Fruit fly (Drosophila melanogaster) S2 (cell line): ENCODE results near the gene Qtzl.

Experiments used
- CG8478 ChIP-seq: fragments of >200 bp; optimal IDR thresholded peaks from 2 replicates; lab custom pipeline; 2018
- CTCF ChIP-seq, 2 experiments: fragments of >200 bp; optimal IDR thresholded peaks; 2 replicates each; lab custom pipeline; 2018

DNA sequence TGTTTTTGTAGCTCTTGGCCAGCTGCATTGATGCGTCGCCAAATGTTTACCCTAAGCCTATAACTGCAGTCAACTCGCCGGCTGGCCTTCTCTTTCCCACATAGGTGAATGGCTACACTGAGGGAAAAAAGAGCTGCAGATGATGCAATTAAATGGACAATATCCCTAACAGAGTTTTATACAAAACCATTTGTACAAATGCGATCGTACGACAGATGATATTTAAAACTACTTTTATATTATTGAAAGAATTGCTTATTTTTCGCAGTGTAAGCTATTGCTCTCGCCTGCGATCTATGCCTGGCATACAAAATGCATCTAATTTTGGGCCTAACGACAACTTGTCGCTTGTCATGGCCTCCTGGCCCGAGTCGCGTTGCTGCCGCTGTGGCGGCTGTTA lies 45.6 kb upstream of the Qtzl start:
- TF ChIP-seq CG8478 (no peak), CTCF (optimal IDR thresholded peaks at IDR 0.05; lab: Kevin White, UChicago) (no peak)
